Worm (Caenorhabditis elegans): ENCODE data around the gene oct-2.

DNA sequence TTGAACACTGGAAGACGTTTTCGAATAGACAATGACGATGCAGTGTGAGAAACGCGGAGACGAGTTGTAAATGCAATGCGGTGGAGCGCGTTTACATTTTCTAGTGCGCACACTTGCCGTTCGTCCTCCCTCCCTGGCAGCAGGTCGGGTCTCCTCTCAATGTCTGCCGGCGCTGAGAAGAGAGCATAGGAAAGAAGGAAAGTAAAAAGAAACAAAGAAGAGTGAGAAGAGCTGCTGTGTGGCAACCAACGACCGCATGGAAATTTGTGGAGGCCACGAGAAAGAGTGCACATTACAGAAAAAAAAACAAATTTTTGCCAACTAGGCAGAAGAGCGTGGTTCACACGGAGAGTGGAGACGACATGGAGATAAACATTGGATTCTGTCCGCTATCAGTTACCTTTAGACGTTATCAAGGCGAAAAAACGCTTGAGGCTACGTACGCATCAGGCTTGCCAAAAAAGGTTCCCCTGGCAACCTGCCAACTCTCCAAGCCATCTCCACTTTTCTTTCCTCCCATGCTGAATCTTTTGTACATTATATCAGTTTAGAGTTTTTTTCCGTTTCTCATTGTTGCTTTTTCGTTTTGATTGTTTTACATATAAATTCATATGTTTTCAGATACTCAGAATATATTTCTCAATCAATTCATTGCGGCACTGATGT is 46.5 kb upstream of the oct-2 start, which contains the start of the genes snrp-40.1 and F08G12.3:
- no peak for TF ChIP-seq lir-3 (tag; optimal IDR thresholded peaks at IDR 0.05)
- TF ChIP-seq Y5F2A.4 (GFP tag; optimal IDR thresholded peaks at IDR 0.05) = no peak
- no peak for TF ChIP-seq egl-27 (tag; optimal IDR thresholded peaks at IDR 0.05)
- peak; percentile 27 for TF ChIP-seq madf-9 (GFP tag; conservative IDR thresholded peaks at IDR 0.05)
- TF ChIP-seq aly-2 (tag; optimal IDR thresholded peaks at IDR 0.05) = no peak
- peak; percentile 70 for TF ChIP-seq pqm-1 (tag; optimal IDR thresholded peaks at IDR 0.05)
- TF ChIP-seq ctbp-1 (GFP tag; IDR thresholded peaks at IDR 0.05) = no peak; the same call in 1 of the 2 replicates
- no peak for TF ChIP-seq ztf-11 (tag; optimal IDR thresholded peaks at IDR 0.05)
- TF ChIP-seq sdz-12 (GFP tag; optimal IDR thresholded peaks at IDR 0.05) = no peak
- TF ChIP-seq mep-1 (tag; optimal IDR thresholded peaks at IDR 0.05) = peak; percentile 94
- TF ChIP-seq mdl-1 (tag; optimal IDR thresholded peaks at IDR 0.05) = peak; percentile 59 to 88

Measured in whole organism, L4 larva.